Worm (Caenorhabditis elegans) whole organism, late embryonic: ENCODE data around the gene F46G11.2.

Experiments used
- ceh-2 ChIP-seq: sonication (generic microtip); optimal IDR thresholded peaks from 2 replicates; lab custom pipeline; 2016; ENCODE audit warnings: missing genotype, missing genetic modification characterization, missing compliant biosample characterization
- ceh-24 ChIP-seq: sonication (generic microtip); optimal IDR thresholded peaks from 2 replicates; lab custom pipeline; 2016; ENCODE audit warnings: mild to moderate bottlenecking, missing genetic modification characterization, missing compliant biosample characterization
- ceh-31 ChIP-seq: sonication (generic microtip); optimal IDR thresholded peaks from 2 replicates; lab custom pipeline; 2016; ENCODE audit warnings: missing genetic modification characterization, missing compliant biosample characterization
- dmd-4 ChIP-seq: sonication (generic microtip); optimal IDR thresholded peaks from 2 replicates; lab custom pipeline; 2016; ENCODE audit warnings: borderline replicate concordance, missing genetic modification characterization, missing compliant biosample characterization
- dve-1 ChIP-seq: sonication (generic microtip); optimal IDR thresholded peaks from 2 replicates; lab custom pipeline; 2017; ENCODE audit warnings: antibody characterized with exemption, mild to moderate bottlenecking, missing genetic modification characterization, missing compliant biosample characterization
- nfya-1 ChIP-seq: sonication (generic microtip); optimal IDR thresholded peaks from 2 replicates; lab custom pipeline; 2017; ENCODE audit warnings: missing genetic modification characterization, mild to moderate bottlenecking, missing compliant biosample characterization, antibody characterized with exemption, moderate library complexity
- pag-3 ChIP-seq: sonication (generic microtip); optimal IDR thresholded peaks from 2 replicates; lab custom pipeline; 2016; ENCODE audit warnings: missing compliant biosample characterization, missing genetic modification characterization, borderline replicate concordance
- pax-1 ChIP-seq: fragments of 150-350 bp; optimal IDR thresholded peaks from 2 replicates; lab custom pipeline; 2014; ENCODE audit warnings: missing biosample characterization, missing genetic modification characterization
- pha-4 ChIP-seq: fragments of 150-350 bp; optimal IDR thresholded peaks from 2 replicates; lab custom pipeline; 2018; ENCODE audit warnings: missing biosample characterization, missing genetic modification reagents, missing genetic modification characterization
- pqm-1 ChIP-seq: sonication (generic microtip); optimal IDR thresholded peaks from 2 replicates; lab custom pipeline; 2016; ENCODE audit warnings: missing genetic modification characterization, missing compliant biosample characterization

ce11 chrX:5787861-5788260 lies at the start of gene F46G11.2:
- TF ChIP-seq pax-1 (tag; lab: Kevin White, UChicago) (no peak), pha-4 (tag; lab: Kevin White, UChicago) (no peak), ceh-31 (tag; lab: Kevin White, UChicago) (no peak), ceh-24 (no peak), pqm-1 (tag; lab: Kevin White, UChicago) (no peak), nfya-1 (tag; lab: Kevin White, UChicago) (no peak), ceh-2 (tag; lab: Kevin White, UChicago) (no peak), dve-1 (no peak), dmd-4 (tag; lab: Kevin White, UChicago) (no peak), pag-3 (no peak)
